Worm (Caenorhabditis elegans) whole organism, L2 larva: ENCODE data around the gene golg-4.

ENCODE experiments used
- C34F6.9 ChIP-seq: fragments of 150-350 bp; optimal IDR thresholded peaks from 2 replicates; lab custom pipeline; 2014; ENCODE audit warnings: missing biosample characterization, missing genetic modification characterization
- F13H6.1 ChIP-seq: sonication (generic microtip); optimal IDR thresholded peaks from 2 replicates; lab custom pipeline; 2016; ENCODE audit warnings: missing genetic modification characterization, missing compliant biosample characterization
- R02D3.7 ChIP-seq: fragments of 150-350 bp; optimal IDR thresholded peaks from 2 replicates; lab custom pipeline; 2014; ENCODE audit warnings: missing biosample characterization, missing genetic modification characterization
- Y55F3AM.14 ChIP-seq: fragments of 200-800 bp; sonication (Bioruptor generic); optimal IDR thresholded peaks from 2 replicates; lab custom pipeline; 2018; ENCODE audit warnings: mild to moderate bottlenecking, missing genetic modification characterization, missing compliant biosample characterization
- ZK546.5 ChIP-seq: sonication (generic microtip); optimal IDR thresholded peaks from 2 replicates; lab custom pipeline; 2017; ENCODE audit warnings: missing biosample characterization, missing genetic modification characterization
- alr-1 ChIP-seq: fragments of 150-350 bp; optimal IDR thresholded peaks from 2 replicates; lab custom pipeline; 2014; ENCODE audit warnings: missing biosample characterization, missing genetic modification characterization
- aly-2 ChIP-seq: fragments of 150-350 bp; optimal IDR thresholded peaks from 2 replicates; lab custom pipeline; 2014; ENCODE audit warnings: missing biosample characterization, missing genetic modification characterization
- ama-1 ChIP-seq: fragments of 150-350 bp; optimal IDR thresholded peaks from 2 replicates; lab custom pipeline; 2018; ENCODE audit warnings: inconsistent platforms
- blmp-1 ChIP-seq: sonication (generic microtip); optimal IDR thresholded peaks from 2 replicates; lab custom pipeline; 2017; ENCODE audit warnings: missing genetic modification characterization, mild to moderate bottlenecking, missing compliant biosample characterization, antibody characterized with exemption, moderate library complexity; ENCODE audit not compliant: insufficient read depth
- ceh-16 ChIP-seq: fragments of 150-350 bp; optimal IDR thresholded peaks from 2 replicates; lab custom pipeline; 2014; ENCODE audit warnings: missing biosample characterization, missing genetic modification characterization
- ceh-82 ChIP-seq: fragments of 150-350 bp; optimal IDR thresholded peaks from 2 replicates; lab custom pipeline; 2014; ENCODE audit warnings: missing biosample characterization, missing genetic modification characterization
- crh-2 ChIP-seq: sonication (generic microtip); optimal IDR thresholded peaks from 2 replicates; lab custom pipeline; 2017; ENCODE audit warnings: missing biosample characterization, missing genetic modification characterization
- dmd-4 ChIP-seq: sonication (generic microtip); optimal IDR thresholded peaks from 2 replicates; lab custom pipeline; 2017; ENCODE audit warnings: missing biosample characterization, missing genetic modification characterization
- egl-27 ChIP-seq: sonication (generic microtip); optimal IDR thresholded peaks from 3 replicates; lab custom pipeline; 2017; ENCODE audit warnings: missing biosample characterization, missing genetic modification reagents, missing genetic modification characterization
- elt-1 ChIP-seq: fragments of 150-350 bp; optimal IDR thresholded peaks from 2 replicates; lab custom pipeline; 2014; ENCODE audit warnings: missing biosample characterization, missing genetic modification characterization
- elt-3 ChIP-seq: sonication (generic microtip); optimal IDR thresholded peaks from 2 replicates; lab custom pipeline; 2017; ENCODE audit warnings: missing biosample characterization, missing genetic modification characterization
- fos-1 ChIP-seq: fragments of 150-350 bp; optimal IDR thresholded peaks from 2 replicates; lab custom pipeline; 2014; ENCODE audit warnings: missing biosample characterization, missing genetic modification characterization
- gmeb-1 ChIP-seq: fragments of 150-350 bp; optimal IDR thresholded peaks from 2 replicates; lab custom pipeline; 2014; ENCODE audit warnings: missing biosample characterization, missing genetic modification characterization
- lin-11 ChIP-seq: fragments of 150-350 bp; sonication (generic microtip); optimal IDR thresholded peaks from 2 replicates; lab custom pipeline; 2014; ENCODE audit warnings: missing biosample characterization, missing genetic modification characterization, inconsistent platforms, mixed read lengths
- lin-13 ChIP-seq: fragments of 150-350 bp; optimal IDR thresholded peaks from 2 replicates; lab custom pipeline; 2014; ENCODE audit warnings: missing biosample characterization, missing genetic modification reagents, missing genetic modification characterization
- lin-39 ChIP-seq: fragments of 150-350 bp; optimal IDR thresholded peaks from 2 replicates; lab custom pipeline; 2014; ENCODE audit warnings: missing biosample characterization, missing genetic modification reagents, missing genetic modification characterization
- lsy-2 ChIP-seq, 2 experiments: fragments of 150-350 bp in 1 of 2; sonication (generic microtip) in 1 of 2; optimal IDR thresholded peaks; 2 replicates each; lab custom pipeline; 2014 to 2017; ENCODE audit warnings: missing biosample characterization in 2 of 2, missing genetic modification characterization in 2 of 2
- mab-5 ChIP-seq: fragments of 150-350 bp; optimal IDR thresholded peaks from 2 replicates; lab custom pipeline; 2014; ENCODE audit warnings: missing biosample characterization, missing genetic modification characterization
- mbf-1 ChIP-seq: sonication (generic microtip); optimal IDR thresholded peaks from 2 replicates; lab custom pipeline; 2017; ENCODE audit warnings: missing biosample characterization, missing genetic modification characterization
- mdl-1 ChIP-seq, 2 experiments: fragments of 150-350 bp in 1 of 2; sonication (generic microtip) in 1 of 2; optimal IDR thresholded peaks; 2 replicates each; lab custom pipeline; 2017; ENCODE audit warnings: missing biosample characterization in 2 of 2, missing genetic modification characterization in 2 of 2
- nhr-10 ChIP-seq: sonication (generic microtip); optimal IDR thresholded peaks from 2 replicates; lab custom pipeline; 2017; ENCODE audit warnings: missing biosample characterization, missing genetic modification characterization
- nhr-11 ChIP-seq: fragments of 150-350 bp; optimal IDR thresholded peaks from 2 replicates; lab custom pipeline; 2014; ENCODE audit warnings: missing biosample characterization, missing genetic modification characterization
- nhr-12 ChIP-seq: fragments of 150-350 bp; optimal IDR thresholded peaks from 2 replicates; lab custom pipeline; 2014; ENCODE audit warnings: missing biosample characterization, missing genetic modification characterization
- nhr-129 ChIP-seq: fragments of 150-350 bp; optimal IDR thresholded peaks from 2 replicates; lab custom pipeline; 2014; ENCODE audit warnings: missing biosample characterization, missing genetic modification characterization
- nhr-21 ChIP-seq: fragments of 150-350 bp; optimal IDR thresholded peaks from 2 replicates; lab custom pipeline; 2014; ENCODE audit warnings: missing biosample characterization, missing genetic modification characterization
- nhr-23 ChIP-seq: fragments of 150-350 bp; optimal IDR thresholded peaks from 2 replicates; lab custom pipeline; 2014; ENCODE audit warnings: missing biosample characterization, missing genetic modification reagents, missing genetic modification characterization
- nhr-237 ChIP-seq: fragments of 150-350 bp; optimal IDR thresholded peaks from 2 replicates; lab custom pipeline; 2014; ENCODE audit warnings: missing biosample characterization, missing genetic modification characterization
- nhr-25 ChIP-seq: fragments of 150-350 bp; sonication (generic microtip); optimal IDR thresholded peaks from 3 replicates; lab custom pipeline; 2014; ENCODE audit warnings: missing biosample characterization, missing genetic modification characterization
- nhr-6 ChIP-seq: fragments of 150-350 bp; optimal IDR thresholded peaks from 2 replicates; lab custom pipeline; 2014; ENCODE audit warnings: missing biosample characterization, missing genetic modification characterization
- nhr-77 ChIP-seq: fragments of 150-350 bp; optimal IDR thresholded peaks from 2 replicates; lab custom pipeline; 2014; ENCODE audit warnings: missing biosample characterization, missing genetic modification characterization
- peb-1 ChIP-seq: fragments of 150-350 bp; optimal IDR thresholded peaks from 2 replicates; lab custom pipeline; 2014; ENCODE audit warnings: missing biosample characterization, missing genetic modification characterization
- sem-4 ChIP-seq: fragments of 150-350 bp; optimal IDR thresholded peaks from 2 replicates; lab custom pipeline; 2014; ENCODE audit warnings: missing biosample characterization, missing genetic modification reagents, missing genetic modification characterization
- skn-1 ChIP-seq: sonication (generic microtip); optimal IDR thresholded peaks from 2 replicates; lab custom pipeline; 2017; ENCODE audit warnings: missing biosample characterization, missing genetic modification characterization
- sma-3 ChIP-seq: sonication (generic microtip); optimal IDR thresholded peaks from 2 replicates; lab custom pipeline; 2016; ENCODE audit warnings: missing genetic modification reagents, missing genetic modification characterization, missing compliant biosample characterization
- sma-9 ChIP-seq, 2 experiments: fragments of 150-350 bp in 1 of 2; sonication (generic microtip) in 1 of 2; optimal IDR thresholded peaks; 2 replicates each; lab custom pipeline; 2014 to 2016; ENCODE audit warnings: missing genetic modification characterization in 2 of 2, mild to moderate bottlenecking in 1 of 2, missing biosample characterization in 1 of 2, missing compliant biosample characterization in 1 of 2, missing genetic modification reagents in 1 of 2, moderate library complexity in 1 of 2
- snpc-4 ChIP-seq: fragments of 150-350 bp; optimal IDR thresholded peaks from 2 replicates; lab custom pipeline; 2014; ENCODE audit warnings: missing biosample characterization, missing genetic modification characterization
- unc-39 ChIP-seq: fragments of 150-350 bp; optimal IDR thresholded peaks from 2 replicates; lab custom pipeline; 2014; ENCODE audit warnings: missing biosample characterization, missing genetic modification characterization
- unc-55 ChIP-seq: fragments of 150-350 bp; sonication (generic microtip); optimal IDR thresholded peaks from 3 replicates; lab custom pipeline; 2014; ENCODE audit warnings: missing biosample characterization, missing genetic modification reagents, missing genetic modification characterization
- unc-62 ChIP-seq: fragments of 150-350 bp; optimal IDR thresholded peaks from 2 replicates; lab custom pipeline; 2014; ENCODE audit warnings: missing biosample characterization, missing genetic modification reagents, missing genetic modification characterization
- zag-1 ChIP-seq: fragments of 150-350 bp; optimal IDR thresholded peaks from 2 replicates; lab custom pipeline; 2014; ENCODE audit warnings: missing biosample characterization, missing genetic modification characterization
- ztf-1 ChIP-seq: fragments of 200-800 bp; sonication (Bioruptor generic); conservative IDR thresholded peaks from 2 replicates; pipeline ENCODE4 v1.3.6; 2022; ENCODE audit warnings: missing genetic modification characterization, missing compliant biosample characterization
- ztf-11 ChIP-seq: sonication (generic microtip); optimal IDR thresholded peaks from 2 replicates; lab custom pipeline; 2017; ENCODE audit warnings: missing biosample characterization, missing genetic modification characterization
- ztf-4 ChIP-seq: fragments of 150-350 bp; optimal IDR thresholded peaks from 2 replicates; lab custom pipeline; 2014; ENCODE audit warnings: missing biosample characterization, missing genetic modification characterization

The golg-4 gene

ce11 chrIII:3381866-3382265 is 23.5 kb upstream of the golg-4 start:
- TF ChIP-seq zag-1 (tag; lab: Kevin White, UChicago) (peak; percentile 14), ztf-1 (GFP tag; lab: Robert Waterston, UW) (no peak), snpc-4 (peak; percentile 12)

- TF ChIP-seq unc-55 (GFP tag; lab: Kevin White, UChicago) (no peak), elt-1 (tag; lab: Kevin White, UChicago) (no peak)
Measured at ce11 chrIII:3382465-3382864, 22.9 kb upstream of the golg-4 start.

ce11 chrIII:3389426-3390020 is 15.8 kb upstream of the golg-4 start, which contains the start of the genes elmd-1 and hecw-1:
TSS of gene elmd-1 (plus strand) at chrIII:3389919.
TSS of gene hecw-1 (minus strand) at chrIII:3389970.
- TF ChIP-seq lin-13 (GFP tag; lab: Kevin White, UChicago): peak; percentile 56
- TF ChIP-seq ceh-16: no peak
- TF ChIP-seq unc-55 (GFP tag; lab: Kevin White, UChicago): peak; percentile 73
- TF ChIP-seq ZK546.5: no peak
- no peak for TF ChIP-seq nhr-77 (tag; lab: Kevin White, UChicago)
- no peak for TF ChIP-seq elt-3 (tag; lab: Kevin White, UChicago)
- TF ChIP-seq mbf-1 (tag; lab: Kevin White, UChicago): no peak
- no peak for TF ChIP-seq ztf-1 (GFP tag; lab: Robert Waterston, UW)
- peak; percentile 53 for TF ChIP-seq gmeb-1 (tag; lab: Kevin White, UChicago)
- TF ChIP-seq nhr-11 (tag; lab: Kevin White, UChicago): no peak
- no peak for TF ChIP-seq elt-1 (tag; lab: Kevin White, UChicago)
- TF ChIP-seq nhr-129 (tag; lab: Kevin White, UChicago): peak; percentile 57
- no peak for TF ChIP-seq peb-1 (tag; lab: Kevin White, UChicago)
- no peak for TF ChIP-seq sem-4 (tag; lab: Kevin White, UChicago)
- no peak for TF ChIP-seq lin-39 (tag; lab: Kevin White, UChicago)
- TF ChIP-seq C34F6.9 (tag; lab: Kevin White, UChicago): peak; percentile 63
- TF ChIP-seq crh-2: peak; percentile 71
- no peak for TF ChIP-seq ztf-11 (tag; lab: Kevin White, UChicago)
- no peak for TF ChIP-seq nhr-237 (tag; lab: Kevin White, UChicago)
- TF ChIP-seq nhr-23 (tag; lab: Kevin White, UChicago): no peak
- TF ChIP-seq zag-1 (tag; lab: Kevin White, UChicago): no peak
- no peak for TF ChIP-seq dmd-4 (tag; lab: Kevin White, UChicago)
- no peak for TF ChIP-seq skn-1 (tag; lab: Kevin White, UChicago)
- TF ChIP-seq nhr-25 (tag; lab: Kevin White, UChicago): no peak
- TF ChIP-seq nhr-10 (tag; lab: Kevin White, UChicago): no peak
- TF ChIP-seq lsy-2 (tag; optimal IDR thresholded peaks at IDR 0.05; lab: Kevin White, UChicago): peak; percentile 22 to 56
- no peak for TF ChIP-seq mdl-1 (tag; optimal IDR thresholded peaks at IDR 0.05; lab: Kevin White, UChicago)
- TF ChIP-seq sma-3: peak; percentile 51
- peak; percentile 3 for TF ChIP-seq sma-9 (GFP tag; optimal IDR thresholded peaks at IDR 0.05; lab: Kevin White, UChicago)
- no peak for TF ChIP-seq sma-9 (tag; optimal IDR thresholded peaks at IDR 0.05; lab: Kevin White, UChicago)
- TF ChIP-seq snpc-4: no peak
- TF ChIP-seq Y55F3AM.14: no peak
- TF ChIP-seq nhr-12 (tag; lab: Kevin White, UChicago): no peak
- TF ChIP-seq mab-5: no peak
- TF ChIP-seq blmp-1 (tag; lab: Kevin White, UChicago): no peak
- no peak for TF ChIP-seq lin-11 (tag; lab: Kevin White, UChicago)
- TF ChIP-seq ztf-4 (tag; lab: Kevin White, UChicago): peak; percentile 28
- TF ChIP-seq fos-1: peak; percentile 70
- no peak for TF ChIP-seq nhr-6 (tag; lab: Kevin White, UChicago)
- no peak for TF ChIP-seq alr-1 (tag; lab: Kevin White, UChicago)
- no peak for TF ChIP-seq ama-1 (lab: Kevin White, UChicago)
- TF ChIP-seq nhr-21 (tag; lab: Kevin White, UChicago): no peak
- TF ChIP-seq R02D3.7 (tag; lab: Kevin White, UChicago): no peak
- no peak for TF ChIP-seq aly-2 (tag; lab: Kevin White, UChicago)
- no peak for TF ChIP-seq unc-62
- peak; percentile 60 for TF ChIP-seq F13H6.1 (tag; lab: Kevin White, UChicago)
- TF ChIP-seq unc-39 (tag; lab: Kevin White, UChicago): no peak
- TF ChIP-seq ceh-82 (tag; lab: Kevin White, UChicago): no peak
- TF ChIP-seq egl-27 (tag; lab: Kevin White, UChicago): peak; percentile 50
